Worm (Caenorhabditis elegans) whole organism, young adult: ENCODE data around the gene ZK353.2.

Experiments
- B0261.1 ChIP-seq: sonication (generic microtip); optimal IDR thresholded peaks from 2 replicates; lab custom pipeline; 2016; ENCODE audit warnings: mild to moderate bottlenecking, missing genetic modification characterization, moderate library complexity, missing compliant biosample characterization
- C06A6.2 ChIP-seq: fragments of 200-800 bp; sonication (Bioruptor generic); conservative IDR thresholded peaks from 2 replicates; pipeline ENCODE4 v1.3.6; 2022; ENCODE audit warnings: missing genetic modification characterization, missing compliant biosample characterization
- D2030.7 ChIP-seq: fragments of 200-800 bp; sonication (Bioruptor generic); IDR thresholded peaks from 2 replicates; pipeline ENCODE4 v1.3.6; 2022; ENCODE audit warnings: missing genetic modification reagents, missing genetic modification characterization, missing compliant biosample characterization
- F23B12.7 ChIP-seq: sonication (generic microtip); optimal IDR thresholded peaks from 2 replicates; lab custom pipeline; 2017; ENCODE audit warnings: missing genetic modification characterization, mild to moderate bottlenecking, missing compliant biosample characterization, antibody characterized with exemption, moderate library complexity; ENCODE audit not compliant: insufficient read depth
- F37B4.10 ChIP-seq: fragments of 200-800 bp; sonication (Bioruptor generic); IDR thresholded peaks from 2 replicates; pipeline ENCODE4 v1.3.6; 2022; ENCODE audit warnings: missing genetic modification characterization, missing compliant biosample characterization
- F49E8.2 ChIP-seq: sonication (generic microtip); optimal IDR thresholded peaks from 3 replicates; lab custom pipeline; 2017; ENCODE audit warnings: missing genetic modification characterization, mild to moderate bottlenecking, missing compliant biosample characterization, antibody characterized with exemption, moderate library complexity; ENCODE audit not compliant: insufficient read depth
- F52B5.7 ChIP-seq: sonication (generic microtip); optimal IDR thresholded peaks from 2 replicates; lab custom pipeline; 2016; ENCODE audit warnings: mild to moderate bottlenecking, missing genetic modification characterization, missing compliant biosample characterization
- K11D2.4 ChIP-seq: fragments of 200-800 bp; sonication (Bioruptor generic); IDR thresholded peaks from 2 replicates; pipeline ENCODE4 v1.3.6; 2022; ENCODE audit warnings: missing genetic modification reagents, missing genetic modification characterization, missing compliant biosample characterization
- K12H6.12 ChIP-seq: fragments of 200-800 bp; sonication (Bioruptor generic); optimal IDR thresholded peaks from 2 replicates; lab custom pipeline; 2018; ENCODE audit warnings: mild to moderate bottlenecking, missing genetic modification characterization, missing compliant biosample characterization
- T07F8.4 ChIP-seq: sonication (generic microtip); optimal IDR thresholded peaks from 2 replicates; lab custom pipeline; 2016; ENCODE audit warnings: mild to moderate bottlenecking, missing genetic modification characterization, moderate library complexity, missing compliant biosample characterization
- Y53F4B.3 ChIP-seq: fragments of 200-800 bp; sonication (Bioruptor generic); IDR thresholded peaks from 2 replicates; pipeline ENCODE4 v1.3.6; 2022; ENCODE audit warnings: missing genetic modification reagents, missing genetic modification characterization, missing compliant biosample characterization
- Y53G8AR.9 ChIP-seq: fragments of 200-800 bp; sonication (Bioruptor generic); conservative IDR thresholded peaks from 2 replicates; pipeline ENCODE4 v1.3.6; 2022; ENCODE audit warnings: missing genetic modification reagents, missing genetic modification characterization, missing compliant biosample characterization
- Y56A3A.18 ChIP-seq: fragments of 200-800 bp; sonication (Bioruptor generic); IDR thresholded peaks from 2 replicates; pipeline ENCODE4 v1.3.6; 2022; ENCODE audit warnings: missing genetic modification reagents, missing genetic modification characterization, missing compliant biosample characterization
- Y95B8A.8 ChIP-seq: fragments of 200-800 bp; sonication (Bioruptor generic); IDR thresholded peaks from 2 replicates; pipeline ENCODE4 v1.3.6; 2022; ENCODE audit warnings: missing genetic modification reagents, missing genetic modification characterization, missing compliant biosample characterization
- ZK185.1 ChIP-seq: sonication (generic microtip); optimal IDR thresholded peaks from 2 replicates; lab custom pipeline; 2016; ENCODE audit warnings: mild to moderate bottlenecking, missing genetic modification characterization, missing compliant biosample characterization; ENCODE audit not compliant: poor library complexity, severe bottlenecking
- akir-1 ChIP-seq: fragments of 200-800 bp; sonication (Bioruptor generic); optimal IDR thresholded peaks from 2 replicates; lab custom pipeline; 2018; ENCODE audit warnings: mild to moderate bottlenecking, missing genetic modification characterization, moderate library complexity, missing compliant biosample characterization
- aptf-2 ChIP-seq: fragments of 200-800 bp; sonication (Bioruptor generic); conservative IDR thresholded peaks from 2 replicates; pipeline ENCODE4 v1.3.6; 2022; ENCODE audit warnings: missing genetic modification reagents, missing genetic modification characterization, missing compliant biosample characterization
- aptf-3 ChIP-seq: fragments of 200-800 bp; sonication (Bioruptor generic); IDR thresholded peaks from 2 replicates; pipeline ENCODE4 v1.3.6; 2022; ENCODE audit warnings: missing genetic modification characterization, missing compliant biosample characterization
- attf-6 ChIP-seq: fragments of 200-800 bp; sonication (Bioruptor generic); IDR thresholded peaks from 2 replicates; pipeline ENCODE4 v1.3.6; 2022; ENCODE audit warnings: missing genetic modification reagents, missing genetic modification characterization, missing compliant biosample characterization
- ccch-3 ChIP-seq: fragments of 200-800 bp; sonication (Bioruptor generic); optimal IDR thresholded peaks from 2 replicates; lab custom pipeline; 2018; ENCODE audit warnings: mild to moderate bottlenecking, missing genetic modification characterization, missing compliant biosample characterization
- cebp-2 ChIP-seq: fragments of 200-800 bp; sonication (Bioruptor generic); IDR thresholded peaks from 2 replicates; pipeline ENCODE4 v1.3.6; 2022; ENCODE audit warnings: missing genetic modification characterization, missing compliant biosample characterization
- ceh-58 ChIP-seq: fragments of 200-800 bp; sonication (Bioruptor generic); IDR thresholded peaks from 2 replicates; pipeline ENCODE4 v1.3.6; 2022; ENCODE audit warnings: missing genetic modification characterization, missing compliant biosample characterization
- ceh-79 ChIP-seq: sonication (generic microtip); optimal IDR thresholded peaks from 2 replicates; lab custom pipeline; 2017; ENCODE audit warnings: mild to moderate bottlenecking, missing genetic modification characterization, missing compliant biosample characterization
- ceh-91 ChIP-seq: fragments of 200-800 bp; sonication (Bioruptor generic); IDR thresholded peaks from 2 replicates; pipeline ENCODE4 v1.3.6; 2022; ENCODE audit warnings: missing genetic modification reagents, missing genetic modification characterization, missing compliant biosample characterization
- chd-7 ChIP-seq: sonication (generic microtip); optimal IDR thresholded peaks from 2 replicates; lab custom pipeline; 2016; ENCODE audit warnings: mild to moderate bottlenecking, missing genetic modification characterization, moderate library complexity, missing compliant biosample characterization
- die-1 ChIP-seq: sonication (generic microtip); optimal IDR thresholded peaks from 2 replicates; lab custom pipeline; 2016; ENCODE audit warnings: missing genotype, mild to moderate bottlenecking, missing genetic modification characterization, missing compliant biosample characterization
- dox-1 ChIP-seq: fragments of 200-800 bp; sonication (Bioruptor generic); IDR thresholded peaks from 2 replicates; pipeline ENCODE4 v1.3.6; 2022; ENCODE audit warnings: missing genetic modification reagents, missing genetic modification characterization, missing compliant biosample characterization
- efl-1 ChIP-seq: fragments of 150-350 bp; optimal IDR thresholded peaks from 2 replicates; lab custom pipeline; 2014; ENCODE audit warnings: missing biosample characterization, missing genetic modification reagents, missing genetic modification characterization
- egl-18 ChIP-seq: fragments of 200-800 bp; sonication (Bioruptor generic); IDR thresholded peaks from 2 replicates; pipeline ENCODE4 v1.3.6; 2022; ENCODE audit warnings: missing genetic modification reagents, missing genetic modification characterization, missing compliant biosample characterization
- gei-17 ChIP-seq: fragments of 200-800 bp; sonication (Bioruptor generic); optimal IDR thresholded peaks from 2 replicates; lab custom pipeline; 2018; ENCODE audit warnings: mild to moderate bottlenecking, missing genetic modification characterization, missing compliant biosample characterization
- hlh-12 ChIP-seq: sonication (generic microtip); optimal IDR thresholded peaks from 2 replicates; lab custom pipeline; 2016; ENCODE audit warnings: missing genetic modification characterization, missing compliant biosample characterization
- hlh-26 ChIP-seq: fragments of 200-800 bp; sonication (Bioruptor generic); conservative IDR thresholded peaks from 2 replicates; pipeline ENCODE4 v1.3.6; 2022; ENCODE audit warnings: missing genetic modification reagents, missing genetic modification characterization, missing compliant biosample characterization
- hsf-1 ChIP-seq: fragments of 200-800 bp; sonication (Bioruptor generic); IDR thresholded peaks from 2 replicates; pipeline ENCODE4 v1.3.6; 2022; ENCODE audit warnings: missing genetic modification reagents, missing genetic modification characterization, missing compliant biosample characterization
- lin-35 ChIP-seq, 3 experiments: fragments of 150-350 bp in 2 of 3; sonication (generic microtip) in 1 of 3; optimal IDR thresholded peaks; 2 replicates each; lab custom pipeline; 2014 to 2018; ENCODE audit warnings: missing biosample characterization in 3 of 3, missing genetic modification characterization in 3 of 3, missing genetic modification reagents in 3 of 3
- lin-40 ChIP-seq: sonication (generic microtip); optimal IDR thresholded peaks from 2 replicates; lab custom pipeline; 2016; ENCODE audit warnings: missing genetic modification characterization, mild to moderate bottlenecking, missing compliant biosample characterization, missing genotype, missing genetic modification reagents
- lin-54 ChIP-seq: fragments of 200-800 bp; sonication (Bioruptor generic); optimal IDR thresholded peaks from 2 replicates; lab custom pipeline; 2018; ENCODE audit warnings: mild to moderate bottlenecking, missing genetic modification characterization, missing compliant biosample characterization
- lir-1 ChIP-seq: fragments of 200-800 bp; sonication (Bioruptor generic); conservative IDR thresholded peaks from 2 replicates; pipeline ENCODE4 v1.3.6; 2022; ENCODE audit warnings: missing genetic modification reagents, missing genetic modification characterization, missing compliant biosample characterization
- madf-10 ChIP-seq: sonication (generic microtip); optimal IDR thresholded peaks from 2 replicates; lab custom pipeline; 2016; ENCODE audit warnings: mild to moderate bottlenecking, missing genetic modification characterization, missing compliant biosample characterization
- nfya-1 ChIP-seq: sonication (generic microtip); optimal IDR thresholded peaks from 2 replicates; lab custom pipeline; 2017; ENCODE audit warnings: antibody characterized with exemption, missing compliant biosample characterization, missing genetic modification characterization, borderline replicate concordance; ENCODE audit not compliant: insufficient read depth
- sea-2 ChIP-seq: fragments of 200-800 bp; sonication (Bioruptor generic); IDR thresholded peaks from 2 replicates; pipeline ENCODE4 v1.3.6; 2022; ENCODE audit warnings: missing genetic modification characterization, missing compliant biosample characterization
- snpc-3.4 ChIP-seq: sonication (generic microtip); optimal IDR thresholded peaks from 2 replicates; lab custom pipeline; 2017; ENCODE audit warnings: missing genetic modification characterization, mild to moderate bottlenecking, missing compliant biosample characterization, antibody characterized with exemption, moderate library complexity, missing genotype, missing genetic modification reagents
- tbx-9 ChIP-seq: sonication (generic microtip); optimal IDR thresholded peaks from 2 replicates; lab custom pipeline; 2016; ENCODE audit warnings: borderline replicate concordance, missing genetic modification characterization, inconsistent platforms, missing compliant biosample characterization
- tlf-1 ChIP-seq: fragments of 200-800 bp; sonication (Bioruptor generic); optimal IDR thresholded peaks from 2 replicates; lab custom pipeline; 2018; ENCODE audit warnings: mild to moderate bottlenecking, missing genetic modification characterization, missing compliant biosample characterization
- unc-62 ChIP-seq: fragments of 150-350 bp; optimal IDR thresholded peaks from 2 replicates; lab custom pipeline; 2014; ENCODE audit warnings: missing biosample characterization, missing genetic modification reagents, missing genetic modification characterization
- zfh-2 ChIP-seq: fragments of 200-800 bp; sonication (Bioruptor generic); conservative IDR thresholded peaks from 2 replicates; pipeline ENCODE4 v1.3.6; 2022; ENCODE audit warnings: missing genetic modification reagents, missing genetic modification characterization, missing compliant biosample characterization
- ztf-18 ChIP-seq: sonication (generic microtip); optimal IDR thresholded peaks from 2 replicates; lab custom pipeline; 2016; ENCODE audit warnings: missing genotype, mild to moderate bottlenecking, missing genetic modification characterization, missing compliant biosample characterization
- ztf-6 ChIP-seq: fragments of 200-800 bp; sonication (Bioruptor generic); IDR thresholded peaks from 2 replicates; pipeline ENCODE4 v1.3.6; 2022; ENCODE audit warnings: missing genetic modification reagents, missing genetic modification characterization, missing compliant biosample characterization

Gene ZK353.2

DNA sequence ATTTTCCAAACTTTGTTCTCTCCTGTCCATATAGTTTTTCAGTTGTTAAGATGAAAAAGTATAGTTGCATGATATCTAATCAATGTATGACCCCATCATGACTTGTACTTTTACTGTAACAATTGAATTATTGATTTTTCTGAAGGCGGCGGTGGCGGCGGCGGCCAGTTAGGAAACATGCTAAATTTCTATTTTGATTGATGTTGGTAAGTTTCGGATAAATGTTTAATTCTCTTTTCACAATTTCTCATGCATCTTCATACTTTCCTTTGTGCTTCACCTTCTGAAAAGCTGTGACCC is 19.4 kb downstream of the ZK353.2 start, which contains the start of gene sor-1:
sor-1 (plus strand) TSS at position 201 of the 300 bp plus-strand sequence.
- TF ChIP-seq F49E8.2 (tag; lab: Kevin White, UChicago) (no peak), lin-35 (GFP tag; optimal IDR thresholded peaks at IDR 0.05; lab: Kevin White, UChicago) (no peak), akir-1 (GFP tag; lab: Kevin White, UChicago) (no peak), hlh-26 (GFP tag; lab: Robert Waterston, UW) (no peak), Y53F4B.3 (GFP tag; lab: Robert Waterston, UW) (no peak)

DNA sequence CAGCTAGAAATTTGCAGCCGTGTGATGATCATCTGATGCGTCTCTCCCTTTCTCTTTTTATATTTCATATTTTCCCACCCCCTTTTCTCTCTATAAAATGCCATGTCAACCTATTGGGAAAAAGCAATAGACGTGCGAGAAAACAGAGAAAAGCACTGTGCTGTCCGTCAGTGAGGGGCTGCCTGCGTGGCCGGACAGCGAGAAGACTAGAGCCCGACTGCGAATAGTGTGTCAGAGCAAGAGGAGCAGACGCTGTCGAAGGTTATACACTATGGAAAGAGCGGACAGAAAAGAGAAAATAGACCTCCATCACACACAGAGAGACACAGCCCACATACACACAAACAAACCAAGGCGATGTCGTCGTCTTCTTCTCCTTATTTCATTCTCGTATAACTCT is 26.6 kb downstream of the ZK353.2 start:
- TF ChIP-seq sea-2 (GFP tag; lab: Robert Waterston, UW) (no peak), tlf-1 (GFP tag; lab: Kevin White, UChicago) (no peak), ceh-58 (GFP tag; lab: Robert Waterston, UW) (no peak), T07F8.4 (tag; lab: Kevin White, UChicago) (no peak), madf-10 (tag; lab: Kevin White, UChicago) (peak; percentile 65), egl-18 (GFP tag; lab: Robert Waterston, UW) (no peak), K11D2.4 (GFP tag; lab: Robert Waterston, UW) (no peak), dox-1 (GFP tag; lab: Robert Waterston, UW) (peak; percentile 83), F23B12.7 (no peak), unc-62 (peak; percentile 61), chd-7 (tag; lab: Kevin White, UChicago) (peak; percentile 20), ZK185.1 (tag; lab: Kevin White, UChicago) (peak; percentile 62), nfya-1 (tag; lab: Kevin White, UChicago) (no peak), gei-17 (GFP tag; lab: Kevin White, UChicago) (no peak), ztf-6 (GFP tag; lab: Robert Waterston, UW) (no peak), ceh-91 (GFP tag; lab: Robert Waterston, UW) (no peak), Y95B8A.8 (no peak), attf-6 (GFP tag; lab: Robert Waterston, UW) (no peak), F37B4.10 (GFP tag; lab: Robert Waterston, UW) (no peak), K12H6.12 (tag; lab: Kevin White, UChicago) (peak; percentile 83), hsf-1 (GFP tag; lab: Robert Waterston, UW) (no peak), D2030.7 (GFP tag; lab: Robert Waterston, UW) (no peak), aptf-2 (GFP tag; lab: Robert Waterston, UW) (no peak), hlh-12 (tag; lab: Kevin White, UChicago) (no peak), hlh-26 (GFP tag; lab: Robert Waterston, UW) (no peak), snpc-3.4 (no peak), ztf-18 (tag; lab: Kevin White, UChicago) (peak; percentile 38), lin-40 (peak; percentile 74), C06A6.2 (GFP tag; lab: Robert Waterston, UW) (no peak; the same call in 1 of the 2 replicates), efl-1 (no peak), Y53G8AR.9 (GFP tag; lab: Robert Waterston, UW) (no peak), lir-1 (GFP tag; lab: Robert Waterston, UW) (0 out of 2 replicates have a peak, but pooled peaks have one; percentile 9), ccch-3 (GFP tag; lab: Kevin White, UChicago) (no peak), aptf-3 (no peak), die-1 (peak; percentile 25), tbx-9 (no peak), F52B5.7 (tag; lab: Kevin White, UChicago) (no peak), cebp-2 (GFP tag; lab: Robert Waterston, UW) (no peak), zfh-2 (GFP tag; lab: Robert Waterston, UW) (peak; percentile 94), B0261.1 (tag; lab: Kevin White, UChicago) (no peak), ceh-79 (tag; lab: Kevin White, UChicago) (no peak), Y56A3A.18 (GFP tag; lab: Robert Waterston, UW) (peak; percentile 65; the same call in 1 of the 2 replicates), lin-54 (peak; percentile 43)
